Fruit fly (Drosophila melanogaster) whole organism, embryonic: ENCODE data around the gene CG42488.

Experiments
- Abd-B ChIP-seq: fragments of 200-800 bp; sonication (Bioruptor generic); optimal IDR thresholded peaks from 2 replicates; lab custom pipeline; 2018; ENCODE audit warnings: missing biosample characterization, mild to moderate bottlenecking, missing genetic modification characterization, moderate library complexity
- Antp ChIP-seq: fragments of 200-800 bp; sonication (Bioruptor generic); optimal IDR thresholded peaks from 3 replicates; lab custom pipeline; 2016; ENCODE audit warnings: missing biosample characterization, missing genetic modification characterization
- CG12769 ChIP-seq: fragments of 200-800 bp; sonication (Bioruptor generic); optimal IDR thresholded peaks from 2 replicates; lab custom pipeline; 2019; ENCODE audit warnings: missing biosample characterization, mild to moderate bottlenecking, missing genetic modification characterization, moderate library complexity
- CG13775 ChIP-seq: fragments of 200-800 bp; sonication (Bioruptor generic); optimal IDR thresholded peaks from 3 replicates; lab custom pipeline; 2017; ENCODE audit warnings: missing biosample characterization, mild to moderate bottlenecking, missing genetic modification characterization
- CG13894 ChIP-seq: fragments of 200-800 bp; sonication (Bioruptor generic); optimal IDR thresholded peaks from 3 replicates; lab custom pipeline; 2018; ENCODE audit warnings: missing biosample characterization, mild to moderate bottlenecking, missing genetic modification characterization, moderate library complexity
- CG15011 ChIP-seq: fragments of 200-800 bp; sonication (Bioruptor generic); optimal IDR thresholded peaks from 3 replicates; lab custom pipeline; 2018; ENCODE audit warnings: missing biosample characterization, mild to moderate bottlenecking, missing genetic modification characterization
- CG15269 ChIP-seq: fragments of 200-800 bp; sonication (Bioruptor generic); optimal IDR thresholded peaks from 2 replicates; lab custom pipeline; 2018; ENCODE audit warnings: missing biosample characterization, mild to moderate bottlenecking, missing genetic modification characterization, moderate library complexity
- CG17359 ChIP-seq: fragments of 200-800 bp; sonication (Bioruptor generic); optimal IDR thresholded peaks from 3 replicates; lab custom pipeline; 2018; ENCODE audit warnings: missing biosample characterization, mild to moderate bottlenecking, missing genetic modification characterization, moderate library complexity
- CG17361 ChIP-seq: fragments of 200-800 bp; sonication (Bioruptor generic); IDR thresholded peaks from 3 replicates; pipeline ENCODE4 v1.3.6; 2022; ENCODE audit warnings: missing biosample characterization, missing genetic modification characterization
- CG18262 ChIP-seq: fragments of 200-800 bp; optimal IDR thresholded peaks from 3 replicates; lab custom pipeline; 2019; ENCODE audit warnings: missing biosample characterization, mild to moderate bottlenecking, missing genetic modification characterization, moderate library complexity
- CG18764 ChIP-seq: fragments of 200-800 bp; sonication (Bioruptor generic); optimal IDR thresholded peaks from 3 replicates; lab custom pipeline; 2016; ENCODE audit warnings: missing biosample characterization, missing genetic modification characterization
- CG2199 ChIP-seq: fragments of 200-800 bp; sonication (Bioruptor generic); IDR thresholded peaks from 3 replicates; pipeline ENCODE4 v1.3.6; 2022; ENCODE audit warnings: missing biosample characterization, missing genetic modification characterization
- CG2678 ChIP-seq: fragments of 200-800 bp; sonication (Bioruptor generic); optimal IDR thresholded peaks from 3 replicates; lab custom pipeline; 2019; ENCODE audit warnings: missing biosample characterization, mild to moderate bottlenecking, missing genetic modification characterization, moderate library complexity
- CG3065 ChIP-seq: fragments of 200-800 bp; sonication (Bioruptor generic); optimal IDR thresholded peaks from 2 replicates; lab custom pipeline; 2016; ENCODE audit warnings: missing biosample characterization, missing genetic modification characterization
- CG4820 ChIP-seq: fragments of 200-800 bp; sonication (Bioruptor generic); optimal IDR thresholded peaks from 3 replicates; lab custom pipeline; 2016; ENCODE audit warnings: missing biosample characterization, missing genetic modification characterization
- CG5180 ChIP-seq: fragments of 200-800 bp; sonication (Bioruptor generic); optimal IDR thresholded peaks from 3 replicates; lab custom pipeline; 2017; ENCODE audit warnings: missing biosample characterization, missing genetic modification characterization, mild to moderate bottlenecking, moderate library complexity, missing genetic modification reagents
- CG6175 ChIP-seq: fragments of 200-800 bp; sonication (Bioruptor generic); IDR thresholded peaks from 3 replicates; pipeline ENCODE4 v1.3.6; 2022; ENCODE audit warnings: missing biosample characterization, missing genetic modification characterization
- CG7556 ChIP-seq: fragments of 200-800 bp; sonication (Bioruptor generic); optimal IDR thresholded peaks from 2 replicates; lab custom pipeline; 2017; ENCODE audit warnings: missing biosample characterization, mild to moderate bottlenecking, missing genetic modification characterization
- CG8924 ChIP-seq: fragments of 200-800 bp; optimal IDR thresholded peaks from 3 replicates; lab custom pipeline; 2019; ENCODE audit warnings: missing biosample characterization, mild to moderate bottlenecking, missing genetic modification characterization, moderate library complexity
- Fer1 ChIP-seq: fragments of 200-800 bp; sonication (Bioruptor generic); optimal IDR thresholded peaks from 2 replicates; lab custom pipeline; 2017; ENCODE audit warnings: missing biosample characterization, mild to moderate bottlenecking, missing genetic modification characterization
- Hr51 ChIP-seq, 2 experiments: fragments of 200-800 bp; sonication (Bioruptor generic); optimal IDR thresholded peaks; 2 replicates in 1 of 2; 3 replicates in 1 of 2; lab custom pipeline; 2016 to 2018; ENCODE audit warnings: missing biosample characterization in 2 of 2, missing genetic modification characterization in 2 of 2, mild to moderate bottlenecking in 1 of 2, moderate library complexity in 1 of 2
- Lhr ChIP-seq: fragments of 200-800 bp; sonication (Bioruptor generic); optimal IDR thresholded peaks from 3 replicates; lab custom pipeline; 2017; ENCODE audit warnings: mild to moderate bottlenecking, missing biosample characterization, missing genetic modification reagents, missing genetic modification characterization
- Meics ChIP-seq: fragments of 200-800 bp; sonication (Bioruptor generic); optimal IDR thresholded peaks from 2 replicates; lab custom pipeline; 2017; ENCODE audit warnings: missing biosample characterization, mild to moderate bottlenecking, missing genetic modification characterization
- Mes4 ChIP-seq: fragments of 200-800 bp; sonication (Bioruptor generic); optimal IDR thresholded peaks from 2 replicates; lab custom pipeline; 2016; ENCODE audit warnings: missing biosample characterization, missing genetic modification characterization
- Nf-YA ChIP-seq: fragments of 200-800 bp; sonication (Bioruptor generic); IDR thresholded peaks from 2 replicates; pipeline ENCODE4 v1.3.6; 2022; ENCODE audit warnings: missing biosample characterization, missing genetic modification characterization
- Rfx ChIP-seq: fragments of 200-800 bp; sonication (Bioruptor generic); IDR thresholded peaks from 2 replicates; pipeline ENCODE4 v1.3.6; 2022; ENCODE audit warnings: missing biosample characterization, missing genetic modification characterization
- Usf ChIP-seq: fragments of 200-800 bp; sonication (Bioruptor generic); optimal IDR thresholded peaks from 2 replicates; lab custom pipeline; 2017; ENCODE audit warnings: missing genotype, missing biosample characterization, missing genetic modification characterization
- abd-A ChIP-seq: fragments of 200-800 bp; sonication (Bioruptor generic); optimal IDR thresholded peaks from 3 replicates; lab custom pipeline; 2019; ENCODE audit warnings: missing biosample characterization, mild to moderate bottlenecking, missing genetic modification characterization, moderate library complexity
- corto ChIP-seq: fragments of 200-800 bp; sonication (Bioruptor generic); optimal IDR thresholded peaks from 2 replicates; lab custom pipeline; 2016; ENCODE audit warnings: missing biosample characterization, mild to moderate bottlenecking, missing genetic modification characterization, moderate library complexity
- dmrt99B ChIP-seq: fragments of 200-800 bp; sonication (Bioruptor generic); optimal IDR thresholded peaks from 2 replicates; lab custom pipeline; 2018; ENCODE audit warnings: missing biosample characterization, mild to moderate bottlenecking, missing genetic modification characterization, moderate library complexity
- dysf ChIP-seq: fragments of 200-800 bp; sonication (Bioruptor generic); IDR thresholded peaks from 3 replicates; pipeline ENCODE4 v1.3.6; 2022; ENCODE audit warnings: missing biosample characterization, missing genetic modification characterization
- esg ChIP-seq: fragments of 200-800 bp; sonication (Bioruptor generic); conservative IDR thresholded peaks from 2 replicates; pipeline ENCODE4 v1.3.6; 2022; ENCODE audit warnings: missing biosample characterization, missing genetic modification characterization
- fd3F ChIP-seq: fragments of 200-800 bp; sonication (Bioruptor generic); optimal IDR thresholded peaks from 2 replicates; lab custom pipeline; 2018; ENCODE audit warnings: missing biosample characterization, mild to moderate bottlenecking, missing genetic modification characterization, moderate library complexity
- hbn ChIP-seq: fragments of 200-800 bp; sonication (Bioruptor generic); IDR thresholded peaks from 2 replicates; pipeline ENCODE4 v1.3.6; 2022; ENCODE audit warnings: missing biosample characterization, missing genetic modification characterization; ENCODE audit not compliant: partially characterized antibody
- ind ChIP-seq: fragments of 200-800 bp; sonication (Bioruptor generic); optimal IDR thresholded peaks from 3 replicates; lab custom pipeline; 2016; ENCODE audit warnings: missing biosample characterization, missing genetic modification characterization
- lab ChIP-seq: fragments of 200-800 bp; sonication (Bioruptor generic); optimal IDR thresholded peaks from 3 replicates; lab custom pipeline; 2017; ENCODE audit warnings: missing biosample characterization, missing genetic modification characterization, mild to moderate bottlenecking, moderate library complexity, missing genetic modification reagents
- nmo ChIP-seq: fragments of 200-800 bp; sonication (Bioruptor generic); optimal IDR thresholded peaks from 2 replicates; lab custom pipeline; 2018; ENCODE audit warnings: missing biosample characterization, mild to moderate bottlenecking, missing genetic modification characterization, moderate library complexity
- oc ChIP-seq: fragments of 200-800 bp; sonication (Bioruptor generic); optimal IDR thresholded peaks from 2 replicates; lab custom pipeline; 2018; ENCODE audit warnings: missing biosample characterization, mild to moderate bottlenecking, missing genetic modification characterization, moderate library complexity
- pan ChIP-seq, 4 experiments: fragments of >200 bp in 3 of 4; fragments of 200-800 bp in 1 of 4; sonication (Bioruptor generic) in 1 of 4; optimal IDR thresholded peaks in 3 of 4; IDR thresholded peaks in 1 of 4; 2 replicates each; pipeline versions ENCODE4 v1.3.6 to Lab custom; 2017 to 2022; ENCODE audit warnings: missing biosample characterization in 2 of 4, missing genetic modification characterization in 2 of 4, mixed read lengths in 1 of 4
- pita ChIP-seq: fragments of 200-800 bp; sonication (Bioruptor generic); optimal IDR thresholded peaks from 2 replicates; lab custom pipeline; 2017; ENCODE audit warnings: missing biosample characterization, mild to moderate bottlenecking, missing genetic modification characterization
- row ChIP-seq: fragments of 200-800 bp; sonication (Bioruptor generic); IDR thresholded peaks from 3 replicates; pipeline ENCODE4 v1.3.6; 2022; ENCODE audit warnings: missing biosample characterization, missing genetic modification characterization
- sob ChIP-seq: fragments of 200-800 bp; sonication (Bioruptor generic); IDR thresholded peaks from 2 replicates; pipeline ENCODE4 v1.3.6; 2022; ENCODE audit warnings: missing biosample characterization, missing genetic modification characterization
- tgo ChIP-seq: fragments of 200-800 bp; sonication (Bioruptor generic); IDR thresholded peaks from 3 replicates; pipeline ENCODE4 v1.3.6; 2022; ENCODE audit warnings: missing biosample characterization, missing genetic modification characterization
- zfh1 ChIP-seq: fragments of 200-800 bp; sonication (Bioruptor generic); IDR thresholded peaks from 3 replicates; pipeline ENCODE4 v1.3.6; 2022; ENCODE audit warnings: missing biosample characterization, missing genetic modification characterization
- zfh2 ChIP-seq: fragments of 200-800 bp; sonication (Bioruptor generic); optimal IDR thresholded peaks from 2 replicates; lab custom pipeline; 2016; ENCODE audit warnings: missing biosample characterization, missing genetic modification characterization

Gene CG42488

dm6 chr3R:25531905-25532387 is 49.0 kb downstream of the CG42488 start (continued):
- TF ChIP-seq CG18764 (GFP tag; lab: Kevin White, UChicago) (no peak), Antp (GFP tag; lab: Kevin White, UChicago) (peak; percentile 47), Usf (GFP tag; lab: Kevin White, UChicago) (no peak), pita (GFP tag; lab: Kevin White, UChicago) (no peak), CG3065 (GFP tag; lab: Kevin White, UChicago) (no peak), CG5180 (no peak), corto (GFP tag; lab: Kevin White, UChicago) (peak; percentile 20)
- TF ChIP-seq, all 482 proteins: peak for 128

dm6 chr3R:25532406-25533225 is 49.7 kb downstream of the CG42488 start:
- TF ChIP-seq Nf-YA (no peak), dysf (GFP tag; lab: Robert Waterston, UW) (0 out of 3 replicates have a peak, but pooled peaks have one; percentile 28), zfh1 (GFP tag; lab: Robert Waterston, UW) (no peak), hbn (GFP tag; lab: Robert Waterston, UW) (no peak), CG2199 (GFP tag; lab: Robert Waterston, UW) (0 out of 3 replicates have a peak, but pooled peaks have one; percentile 40), CG7556 (GFP tag; lab: Kevin White, UChicago) (peak; percentile 11), row (GFP tag; lab: Robert Waterston, UW) (peak; percentile 49), CG18262 (peak; percentile 57), ind (peak; percentile 28), CG15011 (no peak), CG6175 (GFP tag; lab: Robert Waterston, UW) (no peak), Abd-B (no peak), Mes4 (GFP tag; lab: Kevin White, UChicago) (no peak), Rfx (peak; percentile 26; the same call in 1 of the 2 replicates), CG15269 (tag; lab: Kevin White, UChicago) (peak; percentile 28), tgo (GFP tag; lab: Robert Waterston, UW) (0 out of 3 replicates have a peak, but pooled peaks have one; percentile 21), dmrt99B (tag; lab: Kevin White, UChicago) (peak; percentile 2), nmo (peak; percentile 30), oc (peak; percentile 67), Meics (peak; percentile 29), lab (peak; percentile 7), esg (GFP tag; lab: Robert Waterston, UW) (no peak), CG13775 (GFP tag; lab: Kevin White, UChicago) (no peak), CG8924 (peak; percentile 16), CG17359 (peak; percentile 14), fd3F (no peak), CG12769 (tag; lab: Kevin White, UChicago) (peak; percentile 41), CG2678 (tag; lab: Kevin White, UChicago) (peak; percentile 60), zfh2 (GFP tag; lab: Kevin White, UChicago) (no peak), Hr51 (GFP tag; optimal IDR thresholded peaks at IDR 0.05; lab: Kevin White, UChicago) (peak in 1 of 2 experiments; percentile 36), CG4820 (no peak), CG17361 (GFP tag; lab: Robert Waterston, UW) (peak; percentile 55; the same call in 2 of the 3 replicates), sob (GFP tag; lab: Robert Waterston, UW) (peak; percentile 16; the same call in 1 of the 2 replicates), abd-A (tag; lab: Kevin White, UChicago) (peak; percentile 39), Fer1 (no peak), CG13894 (tag; lab: Kevin White, UChicago) (peak; percentile 88), Lhr (no peak), pan (optimal IDR thresholded peaks at IDR 0.05; lab: Kevin White, UChicago) (no peak), pan (GFP tag; optimal IDR thresholded peaks at IDR 0.05 in 1 of 2, IDR thresholded peaks at IDR 0.05 in 1 of 2) (peak in 1 of 2 experiments; percentile 25)
